Worm (Caenorhabditis elegans): ENCODE measurements around the gene npr-35.

- TF ChIP-seq unc-62 (GFP tag; optimal IDR thresholded peaks at IDR 0.05 in 1 of 2) (peak in 1 of 2 experiments; percentile 80), unc-62 (tag; optimal IDR thresholded peaks at IDR 0.05) (no peak), mdt-29 (GFP tag; IDR thresholded peaks at IDR 0.05) (no peak), Y75B8A.6 (GFP tag; IDR thresholded peaks at IDR 0.05) (no peak), ama-1 (optimal IDR thresholded peaks at IDR 0.05) (no peak), nhr-237 (tag; optimal IDR thresholded peaks at IDR 0.05) (no peak), nhr-41 (GFP tag; IDR thresholded peaks at IDR 0.05) (no peak)
Observed at ce11 chrIV:7743539-7743938, at the start of gene npr-35.

Measured in whole organism, L4 larva.